Worm (Caenorhabditis elegans) whole organism, L2 larva: Measurements from ENCODE around the gene lgc-20.

Experiments
- C34F6.9 ChIP-seq: fragments of 150-350 bp; optimal IDR thresholded peaks from 2 replicates; lab custom pipeline; 2014; ENCODE audit warnings: missing biosample characterization, missing genetic modification characterization
- F13H6.1 ChIP-seq: sonication (generic microtip); optimal IDR thresholded peaks from 2 replicates; lab custom pipeline; 2016; ENCODE audit warnings: missing genetic modification characterization, missing compliant biosample characterization
- ZK546.5 ChIP-seq: sonication (generic microtip); optimal IDR thresholded peaks from 2 replicates; lab custom pipeline; 2017; ENCODE audit warnings: missing biosample characterization, missing genetic modification characterization
- alr-1 ChIP-seq: fragments of 150-350 bp; optimal IDR thresholded peaks from 2 replicates; lab custom pipeline; 2014; ENCODE audit warnings: missing biosample characterization, missing genetic modification characterization
- aly-2 ChIP-seq: fragments of 150-350 bp; optimal IDR thresholded peaks from 2 replicates; lab custom pipeline; 2014; ENCODE audit warnings: missing biosample characterization, missing genetic modification characterization
- ama-1 ChIP-seq: fragments of 150-350 bp; optimal IDR thresholded peaks from 2 replicates; lab custom pipeline; 2018; ENCODE audit warnings: inconsistent platforms
- crh-2 ChIP-seq: sonication (generic microtip); optimal IDR thresholded peaks from 2 replicates; lab custom pipeline; 2017; ENCODE audit warnings: missing biosample characterization, missing genetic modification characterization
- fos-1 ChIP-seq: fragments of 150-350 bp; optimal IDR thresholded peaks from 2 replicates; lab custom pipeline; 2014; ENCODE audit warnings: missing biosample characterization, missing genetic modification characterization
- lin-11 ChIP-seq: fragments of 150-350 bp; sonication (generic microtip); optimal IDR thresholded peaks from 2 replicates; lab custom pipeline; 2014; ENCODE audit warnings: missing biosample characterization, missing genetic modification characterization, inconsistent platforms, mixed read lengths
- lin-13 ChIP-seq: fragments of 150-350 bp; optimal IDR thresholded peaks from 2 replicates; lab custom pipeline; 2014; ENCODE audit warnings: missing biosample characterization, missing genetic modification reagents, missing genetic modification characterization
- lin-39 ChIP-seq: fragments of 150-350 bp; optimal IDR thresholded peaks from 2 replicates; lab custom pipeline; 2014; ENCODE audit warnings: missing biosample characterization, missing genetic modification reagents, missing genetic modification characterization
- mbf-1 ChIP-seq: sonication (generic microtip); optimal IDR thresholded peaks from 2 replicates; lab custom pipeline; 2017; ENCODE audit warnings: missing biosample characterization, missing genetic modification characterization
- nhr-11 ChIP-seq: fragments of 150-350 bp; optimal IDR thresholded peaks from 2 replicates; lab custom pipeline; 2014; ENCODE audit warnings: missing biosample characterization, missing genetic modification characterization
- nhr-12 ChIP-seq: fragments of 150-350 bp; optimal IDR thresholded peaks from 2 replicates; lab custom pipeline; 2014; ENCODE audit warnings: missing biosample characterization, missing genetic modification characterization
- nhr-129 ChIP-seq: fragments of 150-350 bp; optimal IDR thresholded peaks from 2 replicates; lab custom pipeline; 2014; ENCODE audit warnings: missing biosample characterization, missing genetic modification characterization
- nhr-21 ChIP-seq: fragments of 150-350 bp; optimal IDR thresholded peaks from 2 replicates; lab custom pipeline; 2014; ENCODE audit warnings: missing biosample characterization, missing genetic modification characterization
- nhr-23 ChIP-seq: fragments of 150-350 bp; optimal IDR thresholded peaks from 2 replicates; lab custom pipeline; 2014; ENCODE audit warnings: missing biosample characterization, missing genetic modification reagents, missing genetic modification characterization
- nhr-6 ChIP-seq: fragments of 150-350 bp; optimal IDR thresholded peaks from 2 replicates; lab custom pipeline; 2014; ENCODE audit warnings: missing biosample characterization, missing genetic modification characterization
- nhr-77 ChIP-seq: fragments of 150-350 bp; optimal IDR thresholded peaks from 2 replicates; lab custom pipeline; 2014; ENCODE audit warnings: missing biosample characterization, missing genetic modification characterization
- peb-1 ChIP-seq: fragments of 150-350 bp; optimal IDR thresholded peaks from 2 replicates; lab custom pipeline; 2014; ENCODE audit warnings: missing biosample characterization, missing genetic modification characterization
- sma-3 ChIP-seq: sonication (generic microtip); optimal IDR thresholded peaks from 2 replicates; lab custom pipeline; 2016; ENCODE audit warnings: missing genetic modification reagents, missing genetic modification characterization, missing compliant biosample characterization
- sma-9 ChIP-seq, 2 experiments: fragments of 150-350 bp in 1 of 2; sonication (generic microtip) in 1 of 2; optimal IDR thresholded peaks; 2 replicates each; lab custom pipeline; 2014 to 2016; ENCODE audit warnings: missing genetic modification characterization in 2 of 2, mild to moderate bottlenecking in 1 of 2, missing biosample characterization in 1 of 2, missing compliant biosample characterization in 1 of 2, missing genetic modification reagents in 1 of 2, moderate library complexity in 1 of 2
- snpc-4 ChIP-seq: fragments of 150-350 bp; optimal IDR thresholded peaks from 2 replicates; lab custom pipeline; 2014; ENCODE audit warnings: missing biosample characterization, missing genetic modification characterization
- unc-39 ChIP-seq: fragments of 150-350 bp; optimal IDR thresholded peaks from 2 replicates; lab custom pipeline; 2014; ENCODE audit warnings: missing biosample characterization, missing genetic modification characterization
- unc-55 ChIP-seq: fragments of 150-350 bp; sonication (generic microtip); optimal IDR thresholded peaks from 3 replicates; lab custom pipeline; 2014; ENCODE audit warnings: missing biosample characterization, missing genetic modification reagents, missing genetic modification characterization
- unc-62 ChIP-seq: fragments of 150-350 bp; optimal IDR thresholded peaks from 2 replicates; lab custom pipeline; 2014; ENCODE audit warnings: missing biosample characterization, missing genetic modification reagents, missing genetic modification characterization
- zag-1 ChIP-seq: fragments of 150-350 bp; optimal IDR thresholded peaks from 2 replicates; lab custom pipeline; 2014; ENCODE audit warnings: missing biosample characterization, missing genetic modification characterization
- ztf-1 ChIP-seq: fragments of 200-800 bp; sonication (Bioruptor generic); conservative IDR thresholded peaks from 2 replicates; pipeline ENCODE4 v1.3.6; 2022; ENCODE audit warnings: missing genetic modification characterization, missing compliant biosample characterization

Gene lgc-20

DNA sequence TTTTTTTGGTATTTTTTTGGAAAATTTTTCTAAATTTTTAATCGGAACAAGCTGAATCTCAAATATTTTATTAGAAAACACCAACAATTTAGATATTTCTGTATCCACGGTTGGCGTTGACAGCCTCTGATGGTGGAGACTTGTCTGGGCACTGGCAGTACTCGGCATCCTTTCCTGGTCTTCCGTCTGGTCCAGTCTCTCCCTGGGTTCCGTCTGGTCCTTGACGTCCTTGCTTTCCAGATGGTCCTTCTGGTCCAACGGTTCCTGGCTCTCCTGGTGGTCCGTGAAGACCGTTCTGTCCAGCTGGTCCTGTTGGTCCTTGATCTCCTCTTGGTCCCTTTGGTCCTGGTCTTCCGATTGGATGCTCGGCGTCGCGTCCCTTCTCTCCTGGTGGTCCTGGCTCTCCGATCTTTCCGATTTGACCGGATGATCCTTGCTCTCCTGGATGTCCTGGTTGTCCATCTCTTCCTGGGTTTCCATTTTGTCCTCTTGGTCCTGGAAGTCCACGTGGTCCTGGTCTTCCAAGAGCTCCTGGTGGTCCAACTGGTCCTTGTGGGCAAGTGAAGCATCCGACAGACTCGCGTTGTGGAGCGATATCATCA lies 6.7 kb downstream of the lgc-20 start:
- TF ChIP-seq ztf-1, result no peak
- TF ChIP-seq nhr-11, result no peak
- no peak for TF ChIP-seq alr-1
- TF ChIP-seq ZK546.5 (tag; lab: Kevin White, UChicago), result no peak
- TF ChIP-seq sma-9 (GFP tag; optimal IDR thresholded peaks at IDR 0.05; lab: Kevin White, UChicago), result no peak
- TF ChIP-seq sma-9 (tag; optimal IDR thresholded peaks at IDR 0.05; lab: Kevin White, UChicago), result no peak
- no peak for TF ChIP-seq nhr-77
- no peak for TF ChIP-seq fos-1 (tag; lab: Kevin White, UChicago)
- TF ChIP-seq snpc-4 (tag; lab: Kevin White, UChicago), result no peak
- TF ChIP-seq lin-39 (tag; lab: Kevin White, UChicago), result no peak
- no peak for TF ChIP-seq aly-2 (tag; lab: Kevin White, UChicago)
- TF ChIP-seq unc-39 (tag; lab: Kevin White, UChicago), result no peak
- no peak for TF ChIP-seq sma-3
- TF ChIP-seq nhr-23 (tag; lab: Kevin White, UChicago), result no peak
- no peak for TF ChIP-seq lin-11 (tag; lab: Kevin White, UChicago)

DNA sequence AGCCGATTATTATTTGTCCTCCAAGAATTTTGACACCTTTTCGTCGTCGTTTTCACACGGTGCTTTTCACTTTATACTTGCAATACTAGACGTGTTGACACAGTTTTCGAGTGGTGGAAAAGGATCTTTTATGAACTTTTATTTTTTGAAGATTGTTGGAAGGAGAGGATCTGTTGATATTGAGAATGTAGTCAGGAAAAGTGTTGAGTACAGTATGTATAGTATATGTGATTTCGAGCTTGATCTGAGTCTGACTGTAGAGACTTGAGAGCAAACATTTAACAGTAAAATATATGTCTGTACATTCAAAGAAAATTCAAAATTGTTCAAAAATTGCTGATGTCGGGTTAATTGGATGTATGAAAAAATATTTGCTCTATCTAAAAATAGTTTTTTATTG lies 7.2 kb downstream of the lgc-20 start:
- peak; percentile 28 for TF ChIP-seq ama-1 (lab: Kevin White, UChicago)
- TF ChIP-seq mbf-1 (tag; lab: Kevin White, UChicago), result no peak
- TF ChIP-seq peb-1 (tag; lab: Kevin White, UChicago), result no peak
- no peak for TF ChIP-seq nhr-6 (tag; lab: Kevin White, UChicago)
- no peak for TF ChIP-seq nhr-129 (tag; lab: Kevin White, UChicago)
- no peak for TF ChIP-seq lin-13 (GFP tag; lab: Kevin White, UChicago)
- TF ChIP-seq nhr-21 (tag; lab: Kevin White, UChicago), result peak; percentile 44

DNA sequence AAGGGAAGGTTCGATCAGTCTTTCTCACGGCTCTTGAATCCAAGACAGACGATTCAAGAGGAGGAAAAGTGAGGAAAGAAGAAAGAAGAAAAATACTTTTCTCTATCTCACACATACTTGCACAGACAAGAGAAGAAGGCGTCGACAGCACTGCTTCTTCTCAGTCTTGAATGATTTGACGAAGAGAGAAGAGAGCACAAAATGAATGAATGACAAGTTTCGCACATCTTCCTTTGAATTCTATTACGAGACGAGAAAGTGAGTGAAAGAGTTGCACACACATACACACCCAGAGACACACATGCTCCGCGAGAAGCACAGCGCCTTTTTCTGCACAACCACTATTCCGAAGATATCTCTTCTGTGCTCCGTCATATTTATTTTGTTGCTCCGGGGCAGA lies 7.7 kb downstream of the lgc-20 start:
- no peak for TF ChIP-seq aly-2 (tag; lab: Kevin White, UChicago)
- TF ChIP-seq unc-55 (GFP tag; lab: Kevin White, UChicago), result peak; percentile 68
- TF ChIP-seq nhr-23 (tag; lab: Kevin White, UChicago), result no peak
- TF ChIP-seq crh-2, result no peak
- peak; percentile 38 for TF ChIP-seq C34F6.9 (tag; lab: Kevin White, UChicago)
- TF ChIP-seq zag-1, result peak; percentile 63
- no peak for TF ChIP-seq nhr-12 (tag; lab: Kevin White, UChicago)

DNA sequence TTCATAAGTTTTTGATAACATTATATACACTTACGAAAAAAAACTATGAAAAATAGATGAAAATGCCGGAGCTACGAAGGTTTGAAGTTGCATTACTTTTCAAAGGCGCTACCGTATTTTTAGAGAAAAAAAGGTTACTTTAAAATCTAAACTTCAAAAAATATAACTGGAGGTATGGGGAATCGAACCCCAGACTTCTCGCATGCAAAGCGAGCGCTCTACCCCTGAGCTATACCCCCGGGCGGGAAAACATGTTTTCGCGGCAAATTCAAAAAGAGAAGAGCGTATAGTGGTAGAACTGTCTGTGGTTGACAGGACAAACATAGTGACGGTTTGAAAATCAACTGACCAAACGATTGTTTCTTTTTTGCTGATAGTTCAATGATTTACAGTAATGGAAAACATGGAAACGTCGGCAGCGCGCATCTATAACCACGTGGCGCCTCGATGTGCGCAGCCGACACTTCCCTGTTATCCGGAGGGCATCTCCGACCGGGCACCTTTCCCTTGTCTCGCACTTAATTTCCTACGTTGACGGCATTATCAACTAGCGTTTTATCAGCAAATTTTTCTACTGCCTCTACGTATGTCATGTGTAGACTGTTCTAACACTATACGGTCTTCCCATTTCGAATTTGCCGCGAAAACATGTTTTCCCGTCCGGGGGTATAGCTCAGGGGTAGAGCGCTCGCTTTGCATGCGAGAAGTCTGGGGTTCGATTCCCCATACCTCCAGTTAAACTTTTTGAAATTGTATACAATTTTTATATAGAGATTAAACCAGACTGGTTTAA lies 9.4 kb downstream of the lgc-20 start:
- TF ChIP-seq sma-9 (GFP tag; optimal IDR thresholded peaks at IDR 0.05; lab: Kevin White, UChicago) (peak; percentile 6), sma-9 (tag; optimal IDR thresholded peaks at IDR 0.05; lab: Kevin White, UChicago) (no peak), mbf-1 (tag; lab: Kevin White, UChicago) (no peak), snpc-4 (tag; lab: Kevin White, UChicago) (peak; percentile 54)

- no peak for TF ChIP-seq aly-2 (tag; lab: Kevin White, UChicago)
- no peak for TF ChIP-seq nhr-77
- TF ChIP-seq sma-9 (GFP tag; optimal IDR thresholded peaks at IDR 0.05; lab: Kevin White, UChicago), result no peak
- TF ChIP-seq sma-9 (tag; optimal IDR thresholded peaks at IDR 0.05; lab: Kevin White, UChicago), result no peak
- no peak for TF ChIP-seq unc-62
- no peak for TF ChIP-seq F13H6.1 (tag; lab: Kevin White, UChicago)
- peak; percentile 28 for TF ChIP-seq unc-55 (GFP tag; lab: Kevin White, UChicago)
Measured at ce11 chrII:11333375-11333774, 10.0 kb downstream of the lgc-20 start.

DNA sequence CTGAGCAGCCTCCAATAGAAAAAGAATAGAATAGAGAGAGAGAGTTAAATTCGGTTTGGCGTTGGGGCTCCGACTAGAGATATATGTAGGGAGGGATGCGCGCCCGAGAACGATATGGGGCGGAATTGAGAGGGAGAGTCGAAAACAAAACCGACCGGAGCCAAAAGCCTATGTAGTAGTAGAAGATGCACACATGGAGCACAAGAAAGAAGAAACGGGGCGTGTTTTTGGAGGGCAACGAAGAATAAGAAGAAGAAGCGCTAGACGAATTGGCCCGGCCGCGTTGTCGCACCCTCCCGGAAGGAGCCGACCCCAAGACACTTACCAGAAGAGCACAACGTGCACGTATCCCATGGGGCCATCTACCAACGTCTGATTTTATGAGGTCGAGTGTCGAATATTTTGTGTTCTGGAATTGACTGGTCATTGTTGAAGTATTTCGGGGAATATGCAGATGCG lies 14.4 kb downstream of the lgc-20 start, which contains the start of gene tag-180:
Gene tag-180 (minus strand): TSS at position 409 of the 459 bp plus-strand sequence.
- peak; percentile 22 for TF ChIP-seq C34F6.9 (tag; lab: Kevin White, UChicago)
- no peak for TF ChIP-seq alr-1
- TF ChIP-seq, all 48 proteins: peak for 1
